Worm (Caenorhabditis elegans): ENCODE data around the gene B0336.12.

- TF ChIP-seq ceh-9 (tag; optimal IDR thresholded peaks at IDR 0.05), result no peak
- no peak for TF ChIP-seq ceh-34 (tag; optimal IDR thresholded peaks at IDR 0.05)
- no peak for TF ChIP-seq T23F11.4 (GFP tag; optimal IDR thresholded peaks at IDR 0.05)
- TF ChIP-seq eyg-1 (tag; optimal IDR thresholded peaks at IDR 0.05), result no peak
- no peak for TF ChIP-seq ceh-14 (tag; optimal IDR thresholded peaks at IDR 0.05)
- TF ChIP-seq unc-42 (tag; optimal IDR thresholded peaks at IDR 0.05), result no peak
These were observed 37.2 kb upstream of the B0336.12 start, which contains the start of gene B0244.4 for ce11 chrIII:5747185-5747584.
